Fruit fly (Drosophila melanogaster): ENCODE data around the gene Eip93F.

DNA sequence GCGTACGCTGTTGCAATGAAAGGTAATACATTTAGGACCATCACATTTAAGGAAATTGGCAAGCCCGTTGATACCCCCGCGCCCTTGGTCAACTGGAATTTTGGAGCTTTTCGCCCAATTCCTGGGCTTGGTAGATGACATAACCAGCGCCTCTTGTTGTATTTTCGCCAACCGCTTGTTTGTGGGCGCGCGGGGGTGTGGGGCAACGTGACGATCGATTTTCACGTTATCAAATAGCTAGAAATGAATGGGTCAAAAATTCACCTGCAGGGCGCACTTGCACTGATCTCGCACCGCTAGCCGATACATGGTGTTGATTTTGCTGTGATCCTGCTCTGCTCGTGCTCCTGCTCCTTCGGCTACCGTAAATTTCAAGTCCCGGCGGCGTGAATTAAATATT is 73.7 kb downstream of the Eip93F start:
- TF ChIP-seq lola (GFP tag; optimal IDR thresholded peaks at IDR 0.05) (no peak), Sp1 (GFP tag; optimal IDR thresholded peaks at IDR 0.05) (no peak), psq (GFP tag; optimal IDR thresholded peaks at IDR 0.05) (no peak), Abd-B (GFP tag; optimal IDR thresholded peaks at IDR 0.05) (no peak), usp (GFP tag; optimal IDR thresholded peaks at IDR 0.05) (no peak), sv (GFP tag; optimal IDR thresholded peaks at IDR 0.05) (no peak), br (GFP tag; optimal IDR thresholded peaks at IDR 0.05) (no peak), GATAd (GFP tag; optimal IDR thresholded peaks at IDR 0.05) (no peak)
